Fruit fly (Drosophila melanogaster) whole organism, embryonic: ENCODE measurements around the gene bmm.

ENCODE experiments used
- CG10209 ChIP-seq: fragments of 200-800 bp; sonication (Bioruptor generic); optimal IDR thresholded peaks from 3 replicates; lab custom pipeline; 2017; ENCODE audit warnings: missing biosample characterization, mild to moderate bottlenecking, missing genetic modification characterization, missing genetic modification reagents
- CG10654 ChIP-seq: fragments of 200-800 bp; sonication (Bioruptor generic); optimal IDR thresholded peaks from 2 replicates; lab custom pipeline; 2016; ENCODE audit warnings: missing biosample characterization, missing genetic modification characterization
- CG10959 ChIP-seq: fragments of 200-800 bp; sonication (Bioruptor generic); IDR thresholded peaks from 2 replicates; pipeline ENCODE4 v1.3.6; 2022; ENCODE audit warnings: missing biosample characterization, missing genetic modification characterization
- CG11398 ChIP-seq: fragments of 200-800 bp; sonication (Bioruptor generic); optimal IDR thresholded peaks from 2 replicates; lab custom pipeline; 2016; ENCODE audit warnings: missing biosample characterization, missing genetic modification characterization
- CG13123 ChIP-seq: fragments of 200-800 bp; sonication (Bioruptor generic); optimal IDR thresholded peaks from 2 replicates; lab custom pipeline; 2016; ENCODE audit warnings: missing biosample characterization, missing genetic modification characterization
- CG13424 ChIP-seq: fragments of 200-800 bp; sonication (Bioruptor generic); optimal IDR thresholded peaks from 2 replicates; lab custom pipeline; 2019; ENCODE audit warnings: missing biosample characterization, mild to moderate bottlenecking, missing genetic modification characterization, moderate library complexity
- CG15514 ChIP-seq: fragments of 200-800 bp; sonication (Bioruptor generic); optimal IDR thresholded peaks from 3 replicates; lab custom pipeline; 2017; ENCODE audit warnings: missing biosample characterization, missing genetic modification characterization, mild to moderate bottlenecking, moderate library complexity, missing genetic modification reagents
- CG17568 ChIP-seq: fragments of 200-800 bp; sonication (Bioruptor generic); optimal IDR thresholded peaks from 2 replicates; lab custom pipeline; 2018; ENCODE audit warnings: missing biosample characterization, mild to moderate bottlenecking, missing genetic modification characterization, moderate library complexity
- CG2199 ChIP-seq: fragments of 200-800 bp; sonication (Bioruptor generic); IDR thresholded peaks from 3 replicates; pipeline ENCODE4 v1.3.6; 2022; ENCODE audit warnings: missing biosample characterization, missing genetic modification characterization
- CG3163 ChIP-seq: fragments of 200-800 bp; sonication (Bioruptor generic); optimal IDR thresholded peaks from 3 replicates; lab custom pipeline; 2016; ENCODE audit warnings: missing biosample characterization, missing genetic modification characterization
- CG3281 ChIP-seq: fragments of 200-800 bp; sonication (Bioruptor generic); optimal IDR thresholded peaks from 3 replicates; lab custom pipeline; 2017; ENCODE audit warnings: missing biosample characterization, mild to moderate bottlenecking, missing genetic modification characterization
- CG4360 ChIP-seq: fragments of 200-800 bp; sonication (Bioruptor generic); IDR thresholded peaks from 2 replicates; pipeline ENCODE4 v1.3.6; 2022; ENCODE audit warnings: missing biosample characterization, missing genetic modification characterization
- CG4617 ChIP-seq: fragments of 200-800 bp; sonication (Bioruptor generic); optimal IDR thresholded peaks from 3 replicates; lab custom pipeline; 2016; ENCODE audit warnings: missing biosample characterization, missing genetic modification characterization, borderline replicate concordance
- CG5953 ChIP-seq: fragments of 200-800 bp; sonication (Bioruptor generic); IDR thresholded peaks from 2 replicates; pipeline ENCODE4 v1.3.6; 2022; ENCODE audit warnings: missing biosample characterization, missing genetic modification characterization
- CG7745 ChIP-seq: fragments of 200-800 bp; sonication (Bioruptor generic); optimal IDR thresholded peaks from 2 replicates; lab custom pipeline; 2018; ENCODE audit warnings: missing biosample characterization, mild to moderate bottlenecking, missing genetic modification characterization, moderate library complexity
- CG7786 ChIP-seq: fragments of 200-800 bp; sonication (Bioruptor generic); optimal IDR thresholded peaks from 2 replicates; lab custom pipeline; 2016; ENCODE audit warnings: missing biosample characterization, missing genetic modification characterization
- CG7987 ChIP-seq: fragments of 200-800 bp; sonication (Bioruptor generic); optimal IDR thresholded peaks from 2 replicates; lab custom pipeline; 2018; ENCODE audit warnings: missing biosample characterization, mild to moderate bottlenecking, missing genetic modification characterization, moderate library complexity
- CG9876 ChIP-seq: fragments of 200-800 bp; sonication (Bioruptor generic); optimal IDR thresholded peaks from 2 replicates; lab custom pipeline; 2016; ENCODE audit warnings: missing biosample characterization, missing genetic modification characterization
- Doc2 ChIP-seq: fragments of 200-800 bp; sonication (Bioruptor generic); IDR thresholded peaks from 2 replicates; pipeline ENCODE4 v1.3.6; 2022; ENCODE audit warnings: missing biosample characterization, missing genetic modification characterization
- Ets65A ChIP-seq: fragments of 200-800 bp; sonication (Bioruptor generic); peaks from one replicate; lab custom pipeline; 2016; ENCODE audit warnings: missing biosample characterization, missing genetic modification characterization
- Fer1 ChIP-seq: fragments of 200-800 bp; sonication (Bioruptor generic); optimal IDR thresholded peaks from 2 replicates; lab custom pipeline; 2017; ENCODE audit warnings: missing biosample characterization, mild to moderate bottlenecking, missing genetic modification characterization
- Hmr ChIP-seq: fragments of 200-800 bp; sonication (Bioruptor generic); optimal IDR thresholded peaks from 3 replicates; lab custom pipeline; 2017; ENCODE audit warnings: mild to moderate bottlenecking, missing biosample characterization, missing genetic modification reagents, missing genetic modification characterization
- Hr3 ChIP-seq: fragments of 200-800 bp; sonication (Bioruptor generic); optimal IDR thresholded peaks from 3 replicates; lab custom pipeline; 2016; ENCODE audit warnings: missing biosample characterization, missing genetic modification characterization
- Lhr ChIP-seq: fragments of 200-800 bp; sonication (Bioruptor generic); optimal IDR thresholded peaks from 3 replicates; lab custom pipeline; 2017; ENCODE audit warnings: mild to moderate bottlenecking, missing biosample characterization, missing genetic modification reagents, missing genetic modification characterization
- MTF-1 ChIP-seq: fragments of 200-800 bp; sonication (Bioruptor generic); optimal IDR thresholded peaks from 2 replicates; lab custom pipeline; 2018; ENCODE audit warnings: missing biosample characterization, mild to moderate bottlenecking, missing genetic modification characterization, borderline replicate concordance
- NC2α ChIP-seq: fragments of 200-800 bp; sonication (Bioruptor generic); optimal IDR thresholded peaks from 2 replicates; lab custom pipeline; 2016; ENCODE audit warnings: missing biosample characterization, missing genetic modification characterization
- NC2β ChIP-seq: fragments of 200-800 bp; sonication (Bioruptor generic); optimal IDR thresholded peaks from 2 replicates; lab custom pipeline; 2016; ENCODE audit warnings: missing biosample characterization, missing genetic modification characterization
- NK7.1 ChIP-seq: fragments of 200-800 bp; sonication (Bioruptor generic); optimal IDR thresholded peaks from 3 replicates; lab custom pipeline; 2016; ENCODE audit warnings: missing biosample characterization, missing genetic modification characterization
- Opbp ChIP-seq: fragments of 200-800 bp; sonication (Bioruptor generic); IDR thresholded peaks from 3 replicates; pipeline ENCODE4 v1.3.6; 2022; ENCODE audit warnings: missing biosample characterization, missing genetic modification characterization; ENCODE audit not compliant: partially characterized antibody
- Ptx1 ChIP-seq: fragments of 200-800 bp; sonication (Bioruptor generic); IDR thresholded peaks from 2 replicates; pipeline ENCODE4 v1.3.6; 2022; ENCODE audit warnings: missing biosample characterization, missing genetic modification characterization
- Scr ChIP-seq: fragments of 200-800 bp; sonication (Bioruptor generic); IDR thresholded peaks from 2 replicates; pipeline ENCODE4 v1.3.6; 2022; ENCODE audit warnings: missing biosample characterization, missing genetic modification characterization; ENCODE audit not compliant: partially characterized antibody
- TFAM ChIP-seq: fragments of 200-800 bp; sonication (Bioruptor generic); optimal IDR thresholded peaks from 2 replicates; lab custom pipeline; 2017; ENCODE audit warnings: missing biosample characterization, missing genetic modification characterization, inconsistent platforms
- abd-A ChIP-seq: fragments of 200-800 bp; sonication (Bioruptor generic); optimal IDR thresholded peaks from 3 replicates; lab custom pipeline; 2019; ENCODE audit warnings: missing biosample characterization, mild to moderate bottlenecking, missing genetic modification characterization, moderate library complexity
- chn ChIP-seq: fragments of 200-800 bp; sonication (Bioruptor generic); optimal IDR thresholded peaks from 2 replicates; lab custom pipeline; 2016; ENCODE audit warnings: missing biosample characterization, missing genetic modification characterization
- ci ChIP-seq: fragments of 200-800 bp; sonication (Bioruptor generic); IDR thresholded peaks from 3 replicates; pipeline ENCODE4 v1.3.6; 2022; ENCODE audit warnings: missing biosample characterization, missing genetic modification characterization
- emc ChIP-seq: fragments of 200-800 bp; sonication (Bioruptor generic); optimal IDR thresholded peaks from 2 replicates; lab custom pipeline; 2016; ENCODE audit warnings: missing biosample characterization, missing genetic modification characterization
- fd96Cb ChIP-seq: fragments of 200-800 bp; sonication (Bioruptor generic); optimal IDR thresholded peaks from 2 replicates; lab custom pipeline; 2018; ENCODE audit warnings: missing biosample characterization, mild to moderate bottlenecking, missing genetic modification characterization, moderate library complexity
- inv ChIP-seq: fragments of 200-800 bp; sonication (Bioruptor generic); IDR thresholded peaks from 2 replicates; pipeline ENCODE4 v1.3.6; 2022; ENCODE audit warnings: missing biosample characterization, missing genetic modification characterization; ENCODE audit not compliant: partially characterized antibody
- jumu ChIP-seq: fragments of 200-800 bp; sonication (Bioruptor generic); optimal IDR thresholded peaks from 3 replicates; lab custom pipeline; 2016; ENCODE audit warnings: missing biosample characterization, missing genetic modification characterization
- lov ChIP-seq, 2 experiments: fragments of 200-800 bp in 1 of 2; fragments of >200 bp in 1 of 2; sonication (Bioruptor generic) in 1 of 2; IDR thresholded peaks in 1 of 2; optimal IDR thresholded peaks in 1 of 2; 2 replicates in 1 of 2; 3 replicates in 1 of 2; pipeline versions ENCODE4 v1.3.6 to Lab custom; 2017 to 2022; ENCODE audit warnings: missing biosample characterization in 1 of 2, missing genetic modification characterization in 1 of 2
- nerfin-2 ChIP-seq: fragments of 200-800 bp; sonication (Bioruptor generic); IDR thresholded peaks from 2 replicates; pipeline ENCODE4 v1.3.6; 2022; ENCODE audit warnings: missing biosample characterization, missing genetic modification characterization; ENCODE audit not compliant: partially characterized antibody
- pnt ChIP-seq: fragments of 200-800 bp; sonication (Bioruptor generic); optimal IDR thresholded peaks from 3 replicates; lab custom pipeline; 2016; ENCODE audit warnings: missing biosample characterization, missing genetic modification characterization
- psq ChIP-seq: fragments of 200-800 bp; sonication (Bioruptor generic); optimal IDR thresholded peaks from 2 replicates; lab custom pipeline; 2017; ENCODE audit warnings: missing biosample characterization, missing genetic modification characterization
- so ChIP-seq: fragments of 200-800 bp; sonication (Bioruptor generic); IDR thresholded peaks from 3 replicates; pipeline ENCODE4 v1.3.6; 2022; ENCODE audit warnings: missing biosample characterization, missing genetic modification characterization
- stwl ChIP-seq: fragments of 200-800 bp; sonication (Bioruptor generic); optimal IDR thresholded peaks from 3 replicates; lab custom pipeline; 2018; ENCODE audit warnings: missing biosample characterization, mild to moderate bottlenecking, missing genetic modification characterization, moderate library complexity
- tgo ChIP-seq: fragments of 200-800 bp; sonication (Bioruptor generic); IDR thresholded peaks from 3 replicates; pipeline ENCODE4 v1.3.6; 2022; ENCODE audit warnings: missing biosample characterization, missing genetic modification characterization
- unpg ChIP-seq: fragments of 200-800 bp; sonication (Bioruptor generic); optimal IDR thresholded peaks from 3 replicates; lab custom pipeline; 2018; ENCODE audit warnings: missing biosample characterization, mild to moderate bottlenecking, missing genetic modification characterization, moderate library complexity
- zen2 ChIP-seq: fragments of 200-800 bp; sonication (Bioruptor generic); IDR thresholded peaks from 3 replicates; pipeline ENCODE4 v1.3.6; 2022; ENCODE audit warnings: missing biosample characterization, missing genetic modification characterization; ENCODE audit not compliant: partially characterized antibody

The bmm gene

DNA sequence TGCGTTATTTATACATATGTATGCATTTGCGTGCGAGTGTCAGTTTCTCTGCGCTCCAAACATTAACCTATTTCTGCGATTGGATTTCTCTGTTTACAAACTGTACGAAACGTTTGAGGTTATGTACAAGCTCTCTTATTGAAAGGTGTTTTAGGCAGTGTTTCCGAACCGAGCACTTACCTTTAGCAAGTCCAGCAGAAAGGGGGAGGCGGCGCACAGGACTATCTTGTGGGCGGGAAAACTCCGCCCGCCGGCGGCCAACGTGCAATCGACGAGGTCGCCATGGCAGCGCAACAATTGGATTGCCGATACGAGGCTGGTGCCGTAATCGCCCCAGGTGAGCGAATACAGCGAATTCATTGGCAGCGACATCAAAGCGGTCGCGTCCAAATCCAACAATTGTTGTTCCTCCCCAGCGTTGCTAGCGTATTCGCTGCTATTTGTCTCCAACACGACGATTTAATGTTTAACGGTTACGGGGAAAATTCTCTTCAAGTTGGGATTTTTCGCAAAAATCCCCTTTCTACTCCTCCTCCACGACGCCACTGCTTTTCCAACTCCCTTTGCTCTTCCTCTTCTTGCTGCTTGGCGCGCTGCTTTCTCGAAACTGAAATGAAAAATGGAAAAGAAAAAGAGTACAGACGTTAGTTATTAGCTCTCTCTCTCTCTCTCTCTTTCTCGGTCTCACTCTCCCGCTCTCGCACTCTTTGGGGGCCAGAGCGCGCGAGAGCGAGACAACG is 29.3 kb downstream of the bmm start (continued):
- TF ChIP-seq Ets65A (peak; percentile 98), CG10654 (peak; percentile 77), Lhr (GFP tag; lab: Kevin White, UChicago) (no peak), NC2α (GFP tag; lab: Kevin White, UChicago) (peak; percentile 77), Opbp (GFP tag; lab: Robert Waterston, UW) (0 out of 3 replicates have a peak, but pooled peaks have one; percentile 33), CG13424 (tag; lab: Kevin White, UChicago) (peak; percentile 87), Doc2 (no peak; the same call in none of the 2 replicates), CG10209 (GFP tag; lab: Kevin White, UChicago) (peak; percentile 85), NC2β (GFP tag; lab: Kevin White, UChicago) (peak; percentile 67), NK7.1 (peak; percentile 84), so (GFP tag; lab: Robert Waterston, UW) (peak; percentile 93), CG10959 (GFP tag; lab: Robert Waterston, UW) (peak; percentile 55; the same call in 1 of the 2 replicates), CG7987 (GFP tag; lab: Kevin White, UChicago) (peak; percentile 32), CG15514 (GFP tag; lab: Kevin White, UChicago) (peak; percentile 78), jumu (GFP tag; lab: Kevin White, UChicago) (peak; percentile 91), Fer1 (GFP tag; lab: Kevin White, UChicago) (peak; percentile 90), Hr3 (GFP tag; lab: Kevin White, UChicago) (peak; percentile 84), MTF-1 (GFP tag; lab: Kevin White, UChicago) (peak; percentile 82), zen2 (GFP tag; lab: Robert Waterston, UW) (peak; percentile 41), pnt (GFP tag; lab: Kevin White, UChicago) (peak; percentile 90), emc (GFP tag; lab: Kevin White, UChicago) (peak; percentile 88), abd-A (tag; lab: Kevin White, UChicago) (no peak), CG7745 (tag; lab: Kevin White, UChicago) (no peak), CG9876 (GFP tag; lab: Kevin White, UChicago) (peak; percentile 92), chn (GFP tag; lab: Kevin White, UChicago) (peak; percentile 89), CG3281 (peak; percentile 92), inv (no peak; the same call in 1 of the 2 replicates), CG4360 (GFP tag; lab: Robert Waterston, UW) (peak; percentile 79), tgo (GFP tag; lab: Robert Waterston, UW) (peak; percentile 89), CG5953 (GFP tag; lab: Robert Waterston, UW) (peak; percentile 89), CG3163 (peak; percentile 94), lov (optimal IDR thresholded peaks at IDR 0.05; lab: Kevin White, UChicago) (no peak), lov (GFP tag; IDR thresholded peaks at IDR 0.05; lab: Robert Waterston, UW) (peak; percentile 85; the same call in 2 of the 3 replicates), Hmr (GFP tag; lab: Kevin White, UChicago) (peak; percentile 95), CG17568 (GFP tag; lab: Kevin White, UChicago) (peak; percentile 10), nerfin-2 (GFP tag; lab: Robert Waterston, UW) (no peak), CG11398 (GFP tag; lab: Kevin White, UChicago) (peak; percentile 88), ci (GFP tag; lab: Robert Waterston, UW) (peak; percentile 96), CG4617 (GFP tag; lab: Kevin White, UChicago) (peak; percentile 53), Scr (no peak; the same call in 1 of the 2 replicates), CG7786 (GFP tag; lab: Kevin White, UChicago) (peak; percentile 95), TFAM (GFP tag; lab: Kevin White, UChicago) (peak; percentile 2), unpg (GFP tag; lab: Kevin White, UChicago) (peak; percentile 86), stwl (tag; lab: Kevin White, UChicago) (no peak), Ptx1 (GFP tag; lab: Robert Waterston, UW) (peak; percentile 89), fd96Cb (tag; lab: Kevin White, UChicago) (peak; percentile 81), CG13123 (peak; percentile 56), CG2199 (peak; percentile 38; the same call in 1 of the 3 replicates), psq (peak; percentile 73)
